Worm (Caenorhabditis elegans) whole organism, early embryonic: ENCODE results near the gene F19B6.10.

Experiments
- ama-1 ChIP-seq: fragments of 150-350 bp; optimal IDR thresholded peaks from 2 replicates; lab custom pipeline; 2014
- flt-1 ChIP-seq: fragments of 200-800 bp; sonication (Bioruptor generic); IDR thresholded peaks from 2 replicates; pipeline ENCODE4 v1.3.6; 2022; ENCODE audit warnings: missing genetic modification characterization, missing compliant biosample characterization
- hnd-1 ChIP-seq: sonication (generic microtip); optimal IDR thresholded peaks from 2 replicates; lab custom pipeline; 2016; ENCODE audit warnings: missing genetic modification characterization, missing compliant biosample characterization
- scrt-1 ChIP-seq: fragments of 200-800 bp; sonication (Bioruptor generic); IDR thresholded peaks from 2 replicates; pipeline ENCODE4 v1.3.6; 2022; ENCODE audit warnings: missing genetic modification characterization, missing compliant biosample characterization
- tbx-11 ChIP-seq: fragments of 200-800 bp; sonication (Bioruptor generic); IDR thresholded peaks from 2 replicates; pipeline ENCODE4 v1.3.6; 2022; ENCODE audit warnings: missing genetic modification characterization, missing compliant biosample characterization

DNA sequence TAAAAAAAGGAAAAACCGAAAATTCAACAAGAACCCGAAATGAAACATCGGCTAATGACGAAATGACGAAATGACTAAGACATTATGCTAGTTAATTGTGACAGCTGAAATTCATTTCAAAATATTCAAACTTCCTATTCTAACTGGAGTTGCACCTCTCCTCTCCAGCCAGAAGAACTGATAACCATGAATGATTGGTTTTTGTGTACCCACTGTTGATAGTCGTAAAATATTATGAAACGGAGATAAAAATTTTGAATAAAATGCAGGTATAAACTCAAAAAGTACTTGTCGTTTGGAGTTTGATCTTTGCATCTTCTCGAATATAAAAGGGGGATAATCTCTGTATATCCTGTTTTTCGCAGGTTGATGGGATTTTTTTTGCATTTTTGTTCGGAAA is 34.1 kb upstream of the F19B6.10 start:
- TF ChIP-seq flt-1 (GFP tag; lab: Robert Waterston, UW) (no peak), hnd-1 (no peak), ama-1 (lab: Kevin White, UChicago) (no peak), tbx-11 (no peak), scrt-1 (no peak)
